Worm (Caenorhabditis elegans) whole organism, midembryonic: Measurements from ENCODE around the gene F35D2.2.
A peak's percentile ranks its signal among the peaks of the same experiment; 100 is the strongest.

Source experiments
- T22C8.4 ChIP-seq: fragments of 200-800 bp; sonication (Bioruptor generic); IDR thresholded peaks from 2 replicates; pipeline ENCODE4 v1.3.6; 2022; ENCODE audit warnings: missing genetic modification characterization, missing compliant biosample characterization
- cog-1 ChIP-seq: sonication (generic microtip); optimal IDR thresholded peaks from 2 replicates; lab custom pipeline; 2016; ENCODE audit warnings: missing genetic modification characterization, missing compliant biosample characterization
- flt-1 ChIP-seq: fragments of 200-800 bp; sonication (Bioruptor generic); IDR thresholded peaks from 2 replicates; pipeline ENCODE4 v1.3.6; 2022; ENCODE audit warnings: missing genetic modification characterization, missing compliant biosample characterization
- klf-2 ChIP-seq: fragments of 200-800 bp; sonication (Bioruptor generic); conservative IDR thresholded peaks from 2 replicates; pipeline ENCODE4 v1.3.6; 2022; ENCODE audit warnings: missing genetic modification reagents, missing genetic modification characterization, missing compliant biosample characterization
- med-1 ChIP-seq: sonication (generic microtip); optimal IDR thresholded peaks from 2 replicates; lab custom pipeline; 2017; ENCODE audit warnings: missing genetic modification characterization, mild to moderate bottlenecking, missing compliant biosample characterization, antibody characterized with exemption, missing genetic modification reagents; ENCODE audit not compliant: insufficient read depth
- ref-1 ChIP-seq: fragments of 200-800 bp; sonication (Bioruptor generic); conservative IDR thresholded peaks from 2 replicates; pipeline ENCODE4 v1.3.6; 2022; ENCODE audit warnings: missing genetic modification reagents, missing genetic modification characterization, missing compliant biosample characterization
- tab-1 ChIP-seq: fragments of 200-800 bp; sonication (Bioruptor generic); IDR thresholded peaks from 2 replicates; pipeline ENCODE4 v1.3.6; 2022; ENCODE audit warnings: missing genetic modification characterization, missing compliant biosample characterization
- ztf-23 ChIP-seq: fragments of 200-800 bp; sonication (Bioruptor generic); IDR thresholded peaks from 2 replicates; pipeline ENCODE4 v1.3.6; 2022; ENCODE audit warnings: missing genetic modification reagents, missing genetic modification characterization, missing compliant biosample characterization
- ztf-29 ChIP-seq: fragments of 200-800 bp; sonication (Bioruptor generic); IDR thresholded peaks from 2 replicates; pipeline ENCODE4 v1.3.6; 2022; ENCODE audit warnings: missing genetic modification reagents, missing genetic modification characterization, missing compliant biosample characterization

F35D2.2 gene

DNA sequence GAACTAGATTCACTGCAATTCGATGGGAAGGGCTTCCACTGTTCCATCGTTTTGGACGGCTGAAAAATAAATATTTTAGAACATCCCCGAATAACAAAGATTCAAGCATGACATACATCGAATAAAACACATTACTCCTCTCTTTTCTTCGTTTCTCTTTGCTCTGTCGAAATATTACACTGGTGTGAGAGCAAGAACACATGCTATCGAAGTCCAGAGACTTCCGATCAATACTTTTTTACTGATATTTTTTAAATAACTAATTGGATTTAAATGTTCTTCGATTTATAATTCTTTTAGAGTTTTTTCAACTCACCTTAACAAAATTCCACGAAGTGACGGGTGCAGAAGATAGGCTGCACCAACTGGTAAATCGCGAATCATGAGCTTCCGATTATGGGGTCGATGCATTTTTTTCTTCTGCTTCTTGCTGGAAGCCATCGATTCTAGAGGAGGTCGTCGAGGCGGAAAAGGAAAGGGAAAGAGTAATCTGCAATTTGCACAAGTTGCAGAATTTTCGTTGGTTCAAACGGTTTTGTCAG lies 39.1 kb downstream of the F35D2.2 start, which contains the start of the genes oig-4 and R07G3.7:
Gene oig-4, plus strand, starts transcription at position 301 of the 542 bp plus-strand sequence.
Gene R07G3.7, minus strand, starts transcription at position 492 of the 542 bp plus-strand sequence.
- TF ChIP-seq ref-1 (GFP tag; lab: Robert Waterston, UW), result no peak
- TF ChIP-seq ztf-23 (GFP tag; lab: Robert Waterston, UW), result no peak
- no peak for TF ChIP-seq tab-1 (GFP tag; lab: Robert Waterston, UW)
- TF ChIP-seq ztf-29 (GFP tag; lab: Robert Waterston, UW), result no peak
- no peak for TF ChIP-seq klf-2 (GFP tag; lab: Robert Waterston, UW)
- no peak for TF ChIP-seq flt-1 (GFP tag; lab: Robert Waterston, UW)

DNA sequence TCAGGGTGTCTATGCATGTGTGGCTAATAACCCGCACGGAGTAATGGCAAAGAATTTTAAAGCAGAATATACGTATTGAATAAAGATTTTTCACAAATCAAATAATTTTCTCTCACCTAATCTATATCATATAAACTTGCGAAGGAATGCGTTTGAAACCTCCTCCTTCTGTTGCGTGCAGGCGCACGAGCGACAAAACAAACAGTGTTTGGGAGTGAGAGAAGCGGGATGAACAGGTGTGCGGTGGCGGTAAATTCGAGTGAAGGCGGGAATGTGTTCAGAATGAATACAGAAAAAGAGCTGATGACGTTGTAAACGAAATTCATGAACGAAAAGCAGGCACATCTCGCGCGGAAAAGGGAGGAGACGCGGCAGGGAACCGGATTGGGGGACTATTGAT lies 40.1 kb downstream of the F35D2.2 start:
- TF ChIP-seq flt-1 (GFP tag; lab: Robert Waterston, UW) (0 out of 2 replicates have a peak, but pooled peaks have one; percentile 47), ztf-23 (GFP tag; lab: Robert Waterston, UW) (0 out of 2 replicates have a peak, but pooled peaks have one; percentile 58), ref-1 (GFP tag; lab: Robert Waterston, UW) (no peak)

DNA sequence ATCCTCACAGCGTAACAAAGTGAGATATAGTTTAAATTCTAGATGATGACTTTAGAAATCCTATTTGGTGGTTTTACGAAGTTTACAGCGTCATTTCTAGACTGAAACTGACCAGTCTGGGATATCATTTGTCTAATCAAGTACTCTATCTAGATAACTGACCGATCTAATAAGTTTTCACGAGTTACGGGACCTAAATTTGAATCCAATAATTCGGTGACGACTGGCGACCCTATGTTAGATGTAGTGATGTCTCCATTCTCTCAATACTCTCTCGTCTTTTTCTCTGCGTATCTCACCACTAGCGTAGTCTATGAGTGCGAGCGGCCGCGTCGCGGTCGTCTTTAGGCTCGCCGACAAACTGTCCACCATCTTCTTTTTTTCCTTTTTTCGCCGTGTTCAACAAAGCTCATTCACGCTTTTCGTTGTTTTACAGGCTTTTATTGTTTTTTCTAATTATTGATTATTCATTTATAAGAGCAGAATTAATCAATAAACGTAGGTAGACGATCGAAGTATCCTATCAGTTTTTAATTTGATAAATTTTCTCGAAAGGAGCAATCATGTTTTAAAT lies 41.2 kb downstream of the F35D2.2 start:
- TF ChIP-seq T22C8.4 (GFP tag; lab: Robert Waterston, UW), result peak; percentile 43; the same call in 1 of the 2 replicates
- no peak for TF ChIP-seq med-1

DNA sequence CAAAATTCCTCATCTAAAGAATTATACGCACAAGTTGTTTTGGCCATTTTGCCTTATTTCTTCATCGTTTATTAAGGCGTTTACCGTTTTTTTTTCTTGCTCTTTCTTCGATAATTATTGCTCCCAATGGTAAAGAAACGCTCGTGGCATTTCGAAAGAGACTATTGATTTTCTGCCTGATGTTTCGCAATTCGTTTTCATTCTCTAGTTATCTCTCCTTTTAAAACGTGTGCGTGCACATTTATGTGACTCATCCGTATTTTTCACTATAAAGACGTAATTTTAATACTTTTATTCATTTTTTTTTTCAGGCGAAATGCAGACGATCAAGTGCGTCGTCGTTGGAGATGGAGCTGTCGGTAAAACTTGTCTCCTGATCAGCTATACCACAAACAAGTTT lies 41.9 kb downstream of the F35D2.2 start, which contains the start of gene cdc-42:
Gene cdc-42, plus strand, starts transcription at position 312 of the 400 bp plus-strand sequence.
- TF ChIP-seq ztf-29 (GFP tag; lab: Robert Waterston, UW) (no peak), ztf-23 (GFP tag; lab: Robert Waterston, UW) (no peak), med-1 (no peak), cog-1 (tag; lab: Kevin White, UChicago) (no peak), flt-1 (GFP tag; lab: Robert Waterston, UW) (no peak), ref-1 (GFP tag; lab: Robert Waterston, UW) (no peak), tab-1 (GFP tag; lab: Robert Waterston, UW) (no peak), T22C8.4 (GFP tag; lab: Robert Waterston, UW) (no peak), klf-2 (GFP tag; lab: Robert Waterston, UW) (no peak)

DNA sequence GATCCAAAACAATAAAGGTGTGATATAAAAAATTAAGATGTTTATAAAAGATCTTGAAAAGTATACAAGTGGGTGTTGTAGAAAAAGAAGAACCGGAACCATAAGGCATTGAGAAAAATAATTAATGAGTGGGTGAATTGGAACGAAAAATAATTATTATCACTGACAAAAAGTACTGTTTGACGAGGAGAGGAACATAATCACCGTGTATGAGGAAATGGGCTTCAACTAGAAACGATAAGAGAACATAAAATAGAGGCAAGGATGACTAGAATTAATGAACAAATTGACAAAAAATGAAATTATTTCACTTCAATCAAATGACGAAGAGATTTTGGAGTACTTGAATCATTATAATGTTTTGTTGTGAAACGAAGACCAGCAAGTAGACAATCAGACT lies 44.0 kb downstream of the F35D2.2 start:
- TF ChIP-seq tab-1 (GFP tag; lab: Robert Waterston, UW) (no peak), med-1 (no peak), cog-1 (tag; lab: Kevin White, UChicago) (no peak), ref-1 (GFP tag; lab: Robert Waterston, UW) (no peak), ztf-23 (GFP tag; lab: Robert Waterston, UW) (no peak), T22C8.4 (GFP tag; lab: Robert Waterston, UW) (no peak), ztf-29 (GFP tag; lab: Robert Waterston, UW) (no peak), klf-2 (GFP tag; lab: Robert Waterston, UW) (no peak), flt-1 (GFP tag; lab: Robert Waterston, UW) (no peak)

DNA sequence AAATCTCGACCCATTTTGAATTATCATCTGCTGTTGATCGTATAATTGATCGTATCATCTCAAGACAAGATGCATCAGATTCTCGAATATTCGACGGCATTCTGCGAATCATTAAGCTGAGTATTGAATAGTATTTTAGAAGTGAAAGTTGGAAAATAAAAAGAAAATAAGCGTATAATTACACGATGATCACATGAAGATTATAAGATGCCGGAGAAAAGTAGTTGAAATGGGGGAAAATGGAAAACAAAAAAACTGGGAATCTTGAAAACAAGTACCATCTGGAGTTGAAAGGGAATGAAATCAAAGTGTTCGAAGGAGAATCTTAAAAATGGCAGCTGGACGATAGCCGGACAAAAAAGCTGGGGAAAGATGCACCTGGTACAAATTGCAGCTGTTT lies 46.2 kb downstream of the F35D2.2 start, which contains the start of gene R07G3.8:
Gene R07G3.8, minus strand, starts transcription at position 101 of the 400 bp plus-strand sequence.
- TF ChIP-seq ztf-29 (GFP tag; lab: Robert Waterston, UW), result no peak
- TF ChIP-seq tab-1 (GFP tag; lab: Robert Waterston, UW), result no peak
- TF ChIP-seq klf-2 (GFP tag; lab: Robert Waterston, UW), result no peak
- TF ChIP-seq ztf-23 (GFP tag; lab: Robert Waterston, UW), result no peak
- no peak for TF ChIP-seq cog-1 (tag; lab: Kevin White, UChicago)
- no peak for TF ChIP-seq T22C8.4 (GFP tag; lab: Robert Waterston, UW)
- TF ChIP-seq flt-1 (GFP tag; lab: Robert Waterston, UW), result no peak
- TF ChIP-seq med-1, result no peak
- TF ChIP-seq ref-1 (GFP tag; lab: Robert Waterston, UW), result no peak

DNA sequence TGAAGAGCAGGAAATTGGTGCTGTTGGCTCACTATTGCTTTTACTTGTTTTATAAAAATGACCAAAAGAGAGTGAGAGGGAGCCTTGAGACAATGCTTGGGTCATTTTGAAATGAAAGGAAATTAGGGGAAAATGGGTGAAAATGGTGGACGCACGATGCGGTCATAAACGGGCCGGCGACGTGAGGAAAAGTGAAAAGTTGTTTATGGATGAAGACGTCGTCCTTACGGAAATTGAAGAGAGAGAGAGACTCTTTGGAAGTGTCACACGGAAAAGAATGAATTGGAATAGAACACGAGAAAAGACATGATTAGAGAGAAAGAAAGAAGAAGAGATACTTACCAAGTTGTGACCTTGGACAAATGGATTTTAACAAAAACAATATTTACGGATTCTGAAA lies 47.3 kb downstream of the F35D2.2 start:
- no peak for TF ChIP-seq ref-1 (GFP tag; lab: Robert Waterston, UW)
- TF ChIP-seq flt-1 (GFP tag; lab: Robert Waterston, UW), result no peak
- no peak for TF ChIP-seq cog-1 (tag; lab: Kevin White, UChicago)
- no peak for TF ChIP-seq T22C8.4 (GFP tag; lab: Robert Waterston, UW)
- TF ChIP-seq tab-1 (GFP tag; lab: Robert Waterston, UW), result no peak
- TF ChIP-seq ztf-29 (GFP tag; lab: Robert Waterston, UW), result no peak
- TF ChIP-seq klf-2 (GFP tag; lab: Robert Waterston, UW), result no peak
- TF ChIP-seq med-1, result no peak
- no peak for TF ChIP-seq ztf-23 (GFP tag; lab: Robert Waterston, UW)

DNA sequence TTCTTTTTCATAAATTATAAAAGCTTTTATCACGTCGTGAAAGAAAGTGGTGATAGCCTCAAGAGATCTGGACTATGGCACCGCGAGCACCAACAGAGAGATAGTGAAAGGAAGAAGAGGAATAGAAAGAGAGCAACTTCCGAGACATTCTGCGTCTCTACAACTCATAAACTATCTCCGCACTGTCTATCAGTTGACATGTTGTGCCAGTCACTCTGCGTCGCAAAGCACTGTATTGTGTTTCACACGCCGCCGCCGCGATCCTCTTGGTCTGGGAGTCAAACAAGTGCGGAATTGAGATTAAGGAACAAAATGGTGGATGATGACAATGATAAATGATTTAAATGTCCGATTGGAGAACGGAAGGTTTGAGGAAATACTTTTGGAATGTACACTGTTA lies 49.2 kb downstream of the F35D2.2 start:
- TF ChIP-seq cog-1 (tag; lab: Kevin White, UChicago) (peak; percentile 40), ztf-29 (GFP tag; lab: Robert Waterston, UW) (no peak), med-1 (no peak), tab-1 (GFP tag; lab: Robert Waterston, UW) (no peak), ref-1 (GFP tag; lab: Robert Waterston, UW) (no peak), klf-2 (GFP tag; lab: Robert Waterston, UW) (no peak), flt-1 (GFP tag; lab: Robert Waterston, UW) (no peak)

DNA sequence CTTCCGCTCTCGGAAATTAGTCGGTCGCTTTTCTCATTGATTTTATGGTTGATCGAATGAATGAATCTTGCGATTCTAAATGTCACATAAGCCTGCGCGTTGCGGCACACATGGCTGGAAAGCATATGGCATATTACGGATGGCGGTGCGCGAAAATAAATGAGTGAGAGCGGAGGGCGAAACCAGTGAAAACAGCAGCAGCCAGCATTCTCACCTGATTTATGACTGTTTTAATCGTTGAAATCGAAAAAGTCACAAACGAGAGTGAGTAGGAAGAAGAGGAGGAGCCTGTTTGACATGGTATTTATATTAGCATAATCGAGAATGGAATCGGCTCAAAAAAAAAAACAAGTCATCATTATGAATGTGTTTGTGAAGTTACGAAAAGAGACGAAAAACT lies 50.0 kb downstream of the F35D2.2 start:
- TF ChIP-seq flt-1 (GFP tag; lab: Robert Waterston, UW) (no peak), T22C8.4 (GFP tag; lab: Robert Waterston, UW) (no peak), ztf-29 (GFP tag; lab: Robert Waterston, UW) (no peak), med-1 (no peak), cog-1 (tag; lab: Kevin White, UChicago) (no peak), ref-1 (GFP tag; lab: Robert Waterston, UW) (no peak), tab-1 (GFP tag; lab: Robert Waterston, UW) (no peak), ztf-23 (GFP tag; lab: Robert Waterston, UW) (no peak)
